Fruit fly (Drosophila melanogaster) whole organism, embryonic: Measurements from ENCODE around the gene Mvb12.

ENCODE experiments used
- Atf3 ChIP-seq: fragments of 200-800 bp; sonication (Bioruptor generic); optimal IDR thresholded peaks from 3 replicates; lab custom pipeline; 2016; ENCODE audit warnings: missing biosample characterization, missing genetic modification characterization
- CG10274 ChIP-seq: fragments of 200-800 bp; sonication (Bioruptor generic); optimal IDR thresholded peaks from 3 replicates; lab custom pipeline; 2017; ENCODE audit warnings: missing biosample characterization, mild to moderate bottlenecking, missing genetic modification characterization
- CG10565 ChIP-seq: fragments of 200-800 bp; sonication (Bioruptor generic); optimal IDR thresholded peaks from 3 replicates; lab custom pipeline; 2016; ENCODE audit warnings: missing biosample characterization, mild to moderate bottlenecking, missing genetic modification characterization
- CG11456 ChIP-seq: fragments of 200-800 bp; sonication (Bioruptor generic); IDR thresholded peaks from 3 replicates; pipeline ENCODE4 v1.3.6; 2022; ENCODE audit warnings: missing biosample characterization, missing genetic modification characterization
- CG11695 ChIP-seq: fragments of 200-800 bp; sonication (Bioruptor generic); IDR thresholded peaks from 3 replicates; pipeline ENCODE4 v1.3.6; 2022; ENCODE audit warnings: missing biosample characterization, missing genetic modification characterization
- CG14014 ChIP-seq: fragments of 200-800 bp; sonication (Bioruptor generic); IDR thresholded peaks from 2 replicates; pipeline ENCODE4 v1.3.6; 2022; ENCODE audit warnings: missing biosample characterization, missing genetic modification characterization
- CG15601 ChIP-seq: fragments of 200-800 bp; sonication (Bioruptor generic); optimal IDR thresholded peaks from 3 replicates; lab custom pipeline; 2019; ENCODE audit warnings: missing biosample characterization, mild to moderate bottlenecking, missing genetic modification characterization, moderate library complexity
- CG17359 ChIP-seq: fragments of 200-800 bp; sonication (Bioruptor generic); optimal IDR thresholded peaks from 3 replicates; lab custom pipeline; 2018; ENCODE audit warnings: missing biosample characterization, mild to moderate bottlenecking, missing genetic modification characterization, moderate library complexity
- CG17802 ChIP-seq: fragments of 200-800 bp; sonication (Bioruptor generic); optimal IDR thresholded peaks from 2 replicates; lab custom pipeline; 2018; ENCODE audit warnings: missing biosample characterization, mild to moderate bottlenecking, missing genetic modification characterization, moderate library complexity
- CG33557 ChIP-seq: fragments of 200-800 bp; sonication (Bioruptor generic); optimal IDR thresholded peaks from 2 replicates; lab custom pipeline; 2019; ENCODE audit warnings: missing biosample characterization, mild to moderate bottlenecking, missing genetic modification characterization, moderate library complexity
- CG34422 ChIP-seq: fragments of 200-800 bp; sonication (Bioruptor generic); IDR thresholded peaks from 3 replicates; pipeline ENCODE4 v1.3.6; 2022; ENCODE audit warnings: missing biosample characterization, missing genetic modification characterization
- CG3847 ChIP-seq: fragments of 200-800 bp; sonication (Bioruptor generic); IDR thresholded peaks from 2 replicates; pipeline ENCODE4 v1.3.6; 2022; ENCODE audit warnings: missing biosample characterization, missing genetic modification characterization
- CG43689 ChIP-seq: fragments of 200-800 bp; sonication (Bioruptor generic); IDR thresholded peaks from 2 replicates; pipeline ENCODE4 v1.3.6; 2022; ENCODE audit warnings: missing biosample characterization, missing genetic modification characterization
- CG7271 ChIP-seq: fragments of 200-800 bp; sonication (Bioruptor generic); optimal IDR thresholded peaks from 2 replicates; lab custom pipeline; 2018; ENCODE audit warnings: missing biosample characterization, mild to moderate bottlenecking, missing genetic modification characterization, moderate library complexity
- CG8089 ChIP-seq: fragments of 200-800 bp; sonication (Bioruptor generic); optimal IDR thresholded peaks from 3 replicates; lab custom pipeline; 2016; ENCODE audit warnings: missing biosample characterization, missing genetic modification characterization
- CG8944 ChIP-seq: fragments of 200-800 bp; sonication (Bioruptor generic); optimal IDR thresholded peaks from 3 replicates; lab custom pipeline; 2016; ENCODE audit warnings: missing biosample characterization, missing genetic modification characterization
- Camta ChIP-seq: fragments of 200-800 bp; sonication (Bioruptor generic); optimal IDR thresholded peaks from 2 replicates; lab custom pipeline; 2016; ENCODE audit warnings: missing biosample characterization, missing genetic modification characterization
- CrebB ChIP-seq: fragments of 200-800 bp; sonication (Bioruptor generic); optimal IDR thresholded peaks from 3 replicates; lab custom pipeline; 2018; ENCODE audit warnings: missing biosample characterization, mild to moderate bottlenecking, missing genetic modification characterization
- Dad ChIP-seq: fragments of 200-800 bp; sonication (Bioruptor generic); optimal IDR thresholded peaks from 3 replicates; lab custom pipeline; 2016; ENCODE audit warnings: missing biosample characterization, missing genetic modification characterization
- Dbx ChIP-seq: fragments of 200-800 bp; sonication (Bioruptor generic); IDR thresholded peaks from 3 replicates; pipeline ENCODE4 v1.3.6; 2022; ENCODE audit warnings: missing biosample characterization, missing genetic modification characterization
- Drgx ChIP-seq: fragments of 200-800 bp; sonication (Bioruptor generic); IDR thresholded peaks from 2 replicates; pipeline ENCODE4 v1.3.6; 2022; ENCODE audit warnings: missing biosample characterization, missing genetic modification characterization
- Ets97D ChIP-seq: fragments of 200-800 bp; sonication (Bioruptor generic); optimal IDR thresholded peaks from 3 replicates; lab custom pipeline; 2016; ENCODE audit warnings: missing biosample characterization, missing genetic modification characterization
- Hr51 ChIP-seq, 2 experiments: fragments of 200-800 bp; sonication (Bioruptor generic); optimal IDR thresholded peaks; 2 replicates in 1 of 2; 3 replicates in 1 of 2; lab custom pipeline; 2016 to 2018; ENCODE audit warnings: missing biosample characterization in 2 of 2, missing genetic modification characterization in 2 of 2, mild to moderate bottlenecking in 1 of 2, moderate library complexity in 1 of 2
- Hsf ChIP-seq: fragments of 200-800 bp; sonication (Bioruptor generic); optimal IDR thresholded peaks from 3 replicates; lab custom pipeline; 2016; ENCODE audit warnings: missing biosample characterization, missing genetic modification characterization
- MTF-1 ChIP-seq: fragments of 200-800 bp; sonication (Bioruptor generic); optimal IDR thresholded peaks from 2 replicates; lab custom pipeline; 2018; ENCODE audit warnings: missing biosample characterization, mild to moderate bottlenecking, missing genetic modification characterization, borderline replicate concordance
- Max ChIP-seq: fragments of 200-800 bp; sonication (Bioruptor generic); optimal IDR thresholded peaks from 2 replicates; lab custom pipeline; 2016; ENCODE audit warnings: missing biosample characterization, mild to moderate bottlenecking, missing genetic modification characterization
- Optix ChIP-seq: fragments of 200-800 bp; sonication (Bioruptor generic); IDR thresholded peaks from 3 replicates; pipeline ENCODE4 v1.3.6; 2022; ENCODE audit warnings: missing biosample characterization, missing genetic modification characterization
- Stat92E ChIP-seq, 3 experiments: fragments of >200 bp in 2 of 3; fragments of 200-800 bp in 1 of 3; sonication (Bioruptor generic) in 1 of 3; optimal IDR thresholded peaks; 2 replicates each; lab custom pipeline; 2017 to 2019; ENCODE audit warnings: missing biosample characterization in 3 of 3, missing genetic modification characterization in 3 of 3, mild to moderate bottlenecking in 1 of 3, moderate library complexity in 1 of 3
- Vsx1 ChIP-seq: fragments of 200-800 bp; sonication (Bioruptor generic); optimal IDR thresholded peaks from 2 replicates; lab custom pipeline; 2017; ENCODE audit warnings: missing biosample characterization, mild to moderate bottlenecking, missing genetic modification characterization, missing genetic modification reagents
- aop ChIP-seq: fragments of 200-800 bp; sonication (Bioruptor generic); IDR thresholded peaks from 2 replicates; pipeline ENCODE4 v1.3.6; 2022; ENCODE audit warnings: missing biosample characterization, missing genetic modification characterization
- bab2 ChIP-seq: fragments of 200-800 bp; sonication (Bioruptor generic); optimal IDR thresholded peaks from 2 replicates; lab custom pipeline; 2016; ENCODE audit warnings: missing biosample characterization, missing genetic modification characterization
- chif ChIP-seq, 2 experiments: fragments of 200-800 bp; sonication (Bioruptor generic); optimal IDR thresholded peaks; 3 replicates each; lab custom pipeline; 2016; ENCODE audit warnings: missing biosample characterization in 2 of 2, missing genetic modification characterization in 2 of 2
- chn ChIP-seq: fragments of 200-800 bp; sonication (Bioruptor generic); optimal IDR thresholded peaks from 2 replicates; lab custom pipeline; 2016; ENCODE audit warnings: missing biosample characterization, missing genetic modification characterization
- dati ChIP-seq: fragments of 200-800 bp; sonication (Bioruptor generic); IDR thresholded peaks from 2 replicates; pipeline ENCODE4 v1.3.6; 2022; ENCODE audit warnings: missing biosample characterization, missing genetic modification characterization
- dmrt11E ChIP-seq: fragments of 200-800 bp; sonication (Bioruptor generic); optimal IDR thresholded peaks from 3 replicates; lab custom pipeline; 2018; ENCODE audit warnings: missing biosample characterization, mild to moderate bottlenecking, missing genetic modification characterization, moderate library complexity
- lbe ChIP-seq: fragments of 200-800 bp; sonication (Bioruptor generic); optimal IDR thresholded peaks from 2 replicates; lab custom pipeline; 2016; ENCODE audit warnings: missing biosample characterization, mild to moderate bottlenecking, missing genetic modification characterization
- lmd ChIP-seq: fragments of 200-800 bp; sonication (Bioruptor generic); IDR thresholded peaks from 2 replicates; pipeline ENCODE4 v1.3.6; 2022; ENCODE audit warnings: missing biosample characterization, missing genetic modification characterization
- lola ChIP-seq, 3 experiments: fragments of >200 bp in 2 of 3; fragments of 200-800 bp in 1 of 3; sonication (Bioruptor generic) in 1 of 3; optimal IDR thresholded peaks; 2 replicates each; lab custom pipeline; 2017 to 2019; ENCODE audit warnings: missing biosample characterization in 3 of 3, missing genetic modification characterization in 3 of 3, mild to moderate bottlenecking in 1 of 3, moderate library complexity in 1 of 3
- nerfin-1 ChIP-seq: fragments of 200-800 bp; sonication (Bioruptor generic); optimal IDR thresholded peaks from 3 replicates; lab custom pipeline; 2019; ENCODE audit warnings: missing biosample characterization, mild to moderate bottlenecking, missing genetic modification characterization, moderate library complexity
- nerfin-2 ChIP-seq: fragments of 200-800 bp; sonication (Bioruptor generic); IDR thresholded peaks from 2 replicates; pipeline ENCODE4 v1.3.6; 2022; ENCODE audit warnings: missing biosample characterization, missing genetic modification characterization; ENCODE audit not compliant: partially characterized antibody
- pan ChIP-seq, 4 experiments: fragments of >200 bp in 3 of 4; fragments of 200-800 bp in 1 of 4; sonication (Bioruptor generic) in 1 of 4; optimal IDR thresholded peaks in 3 of 4; IDR thresholded peaks in 1 of 4; 2 replicates each; pipeline versions ENCODE4 v1.3.6 to Lab custom; 2017 to 2022; ENCODE audit warnings: missing biosample characterization in 2 of 4, missing genetic modification characterization in 2 of 4, mixed read lengths in 1 of 4
- salm ChIP-seq: fragments of 200-800 bp; sonication (Bioruptor generic); optimal IDR thresholded peaks from 2 replicates; lab custom pipeline; 2018; ENCODE audit warnings: missing biosample characterization, mild to moderate bottlenecking, missing genetic modification characterization
- sens ChIP-seq: fragments of 200-800 bp; sonication (Bioruptor generic); peaks from one replicate; lab custom pipeline; 2016; ENCODE audit warnings: missing biosample characterization, missing genetic modification characterization
- sim ChIP-seq: fragments of 200-800 bp; sonication (Bioruptor generic); IDR thresholded peaks from 2 replicates; pipeline ENCODE4 v1.3.6; 2022; ENCODE audit warnings: missing biosample characterization, missing genetic modification characterization
- sna ChIP-seq: fragments of 200-800 bp; sonication (Bioruptor generic); IDR thresholded peaks from 2 replicates; pipeline ENCODE4 v1.3.6; 2022; ENCODE audit warnings: missing biosample characterization, missing genetic modification characterization; ENCODE audit not compliant: partially characterized antibody
- sr ChIP-seq: fragments of 200-800 bp; sonication (Bioruptor generic); IDR thresholded peaks from 3 replicates; pipeline ENCODE4 v1.3.6; 2022; ENCODE audit warnings: missing biosample characterization, missing genetic modification characterization
- stc ChIP-seq: fragments of 200-800 bp; sonication (Bioruptor generic); IDR thresholded peaks from 2 replicates; pipeline ENCODE4 v1.3.6; 2022; ENCODE audit warnings: missing biosample characterization, missing genetic modification characterization
- tin ChIP-seq: fragments of 200-800 bp; sonication (Bioruptor generic); optimal IDR thresholded peaks from 3 replicates; lab custom pipeline; 2016; ENCODE audit warnings: missing biosample characterization, missing genetic modification characterization
- tio ChIP-seq: fragments of 200-800 bp; sonication (Bioruptor generic); optimal IDR thresholded peaks from 2 replicates; lab custom pipeline; 2017; ENCODE audit warnings: missing biosample characterization, missing genetic modification characterization, inconsistent platforms
- unc-4 ChIP-seq: fragments of 200-800 bp; sonication (Bioruptor generic); IDR thresholded peaks from 2 replicates; pipeline ENCODE4 v1.3.6; 2022; ENCODE audit warnings: missing biosample characterization, missing genetic modification characterization; ENCODE audit not compliant: partially characterized antibody
- z ChIP-seq: fragments of 200-800 bp; sonication (Bioruptor generic); IDR thresholded peaks from 3 replicates; pipeline ENCODE4 v1.3.6; 2022; ENCODE audit warnings: missing biosample characterization, missing genetic modification characterization

The Mvb12 gene

DNA sequence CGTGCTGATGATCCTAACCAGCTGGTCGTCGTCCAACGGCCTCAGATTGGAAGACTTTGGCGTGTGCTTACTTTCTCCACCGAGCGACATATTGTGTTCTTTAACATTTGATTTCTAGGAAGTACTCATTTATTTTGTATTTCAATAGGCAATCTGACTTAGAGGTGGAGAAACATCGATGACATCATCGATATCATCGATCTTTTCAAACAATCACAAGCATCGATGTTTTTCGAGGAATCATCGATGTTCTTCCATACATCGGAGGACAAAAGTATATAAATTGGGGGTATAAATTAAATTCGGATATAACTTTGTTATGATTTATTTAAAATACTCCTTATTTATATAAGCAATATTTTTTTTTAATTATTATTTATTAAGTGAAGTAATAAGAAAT lies 10.8 kb downstream of the Mvb12 start, which contains the start of gene Swt1 (continued):
- TF ChIP-seq lbe (no peak), Ets97D (GFP tag; lab: Kevin White, UChicago) (no peak), CG33557 (no peak), salm (tag; lab: Kevin White, UChicago) (no peak), stc (GFP tag; lab: Robert Waterston, UW) (no peak), CrebB (tag; lab: Kevin White, UChicago) (no peak), CG3847 (GFP tag; lab: Robert Waterston, UW) (no peak), lola (GFP tag; optimal IDR thresholded peaks at IDR 0.05; lab: Kevin White, UChicago) (no peak), CG34422 (no peak), chn (no peak), Optix (GFP tag; lab: Robert Waterston, UW) (no peak), CG43689 (GFP tag; lab: Robert Waterston, UW) (no peak), z (no peak), CG10274 (GFP tag; lab: Kevin White, UChicago) (no peak), sr (GFP tag; lab: Robert Waterston, UW) (no peak), CG15601 (tag; lab: Kevin White, UChicago) (no peak), CG8089 (GFP tag; lab: Kevin White, UChicago) (no peak), MTF-1 (GFP tag; lab: Kevin White, UChicago) (no peak), CG11456 (GFP tag; lab: Robert Waterston, UW) (no peak), sim (GFP tag; lab: Robert Waterston, UW) (no peak), CG17802 (tag; lab: Kevin White, UChicago) (no peak), dati (no peak), sens (GFP tag; lab: Kevin White, UChicago) (peak; percentile 52), CG17359 (tag; lab: Kevin White, UChicago) (no peak), CG7271 (tag; lab: Kevin White, UChicago) (no peak), Hr51 (GFP tag; optimal IDR thresholded peaks at IDR 0.05; lab: Kevin White, UChicago) (no peak), CG8944 (GFP tag; lab: Kevin White, UChicago) (no peak), dmrt11E (tag; lab: Kevin White, UChicago) (no peak), Dad (GFP tag; lab: Kevin White, UChicago) (no peak), CG14014 (GFP tag; lab: Robert Waterston, UW) (no peak), nerfin-1 (tag; lab: Kevin White, UChicago) (no peak), aop (no peak), Camta (GFP tag; lab: Kevin White, UChicago) (no peak), Stat92E (GFP tag; optimal IDR thresholded peaks at IDR 0.05; lab: Kevin White, UChicago) (no peak), unc-4 (GFP tag; lab: Robert Waterston, UW) (peak; percentile 87), Vsx1 (no peak), sna (GFP tag; lab: Robert Waterston, UW) (peak; percentile 89), lmd (no peak), Dbx (peak; percentile 36; the same call in 1 of the 3 replicates), CG11695 (no peak), pan (optimal IDR thresholded peaks at IDR 0.05; lab: Kevin White, UChicago) (no peak), pan (GFP tag; optimal IDR thresholded peaks at IDR 0.05 in 1 of 2, IDR thresholded peaks at IDR 0.05 in 1 of 2) (no peak), nerfin-2 (GFP tag; lab: Robert Waterston, UW) (peak; percentile 75), Max (GFP tag; lab: Kevin White, UChicago) (no peak), CG10565 (GFP tag; lab: Kevin White, UChicago) (no peak), Atf3 (GFP tag; lab: Kevin White, UChicago) (no peak), Drgx (GFP tag; lab: Robert Waterston, UW) (no peak), tio (GFP tag; lab: Kevin White, UChicago) (no peak), tin (GFP tag; lab: Kevin White, UChicago) (no peak), chif (GFP tag; optimal IDR thresholded peaks at IDR 0.05; lab: Kevin White, UChicago) (no peak), Hsf (GFP tag; lab: Kevin White, UChicago) (no peak), bab2 (no peak)
